Worm (Caenorhabditis elegans): ENCODE data around the gene msra-1.
A peak's percentile ranks its signal among the peaks of the same experiment; 100 is the strongest.
"Not testable (repeated sequence)": the region's sequence is repeated elsewhere in the genome, so short reads cannot be mapped to it uniquely, and the experiment has no call there.

msra-1 gene

DNA sequence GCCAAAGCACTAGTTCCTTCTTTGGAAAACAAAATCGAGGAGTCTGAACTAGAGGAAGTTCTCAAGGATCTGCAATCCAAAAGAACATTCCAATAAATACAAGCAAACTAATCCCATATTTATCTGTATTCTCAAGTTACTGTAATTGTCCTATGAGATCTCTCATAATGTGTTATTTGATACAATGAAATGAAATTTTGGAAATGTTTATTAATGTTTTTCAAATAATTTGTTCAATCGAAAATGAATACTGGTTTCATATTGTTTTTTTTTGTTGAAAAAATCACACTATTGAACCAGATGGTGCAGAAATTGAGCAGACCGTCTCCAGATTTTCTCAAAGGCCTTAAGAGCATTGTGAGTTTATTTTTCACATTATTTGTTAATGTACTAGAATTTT is 11.1 kb upstream of the msra-1 start, which contains the start of gene F43E2.1:
TSS of gene F43E2.1 (plus strand) at position 301 of the 400 bp plus-strand sequence.
- TF ChIP-seq ztf-23 (GFP tag; IDR thresholded peaks at IDR 0.05), result no peak
- no peak for TF ChIP-seq flt-1 (GFP tag; IDR thresholded peaks at IDR 0.05)

DNA sequence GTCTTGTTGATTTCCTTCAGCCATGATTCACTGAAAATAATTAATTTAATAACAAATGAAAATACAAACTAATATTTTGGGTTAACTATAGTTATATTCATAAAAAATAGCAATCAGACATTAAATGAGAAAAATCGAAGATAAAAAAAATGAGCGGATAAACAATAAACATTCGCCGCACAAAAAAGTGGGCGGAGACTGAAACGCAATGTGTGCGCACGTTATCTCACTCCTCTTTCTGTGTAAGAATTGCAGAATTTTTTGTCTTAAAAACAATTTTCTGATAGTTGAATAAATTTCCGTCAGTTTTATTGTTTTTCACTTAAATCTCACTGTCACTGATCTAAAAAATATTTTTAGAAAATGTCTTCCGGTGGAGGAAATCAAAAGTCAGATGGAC is 10.3 kb upstream of the msra-1 start, which contains the start of the genes mtch-1 and rpb-4:
TSS of gene mtch-1 (minus strand) at position 24 of the 400 bp plus-strand sequence.
TSS of gene rpb-4 (plus strand) at position 353 of the 400 bp plus-strand sequence.
- TF ChIP-seq klf-2 (GFP tag; conservative IDR thresholded peaks at IDR 0.05) (no peak), ztf-23 (GFP tag; IDR thresholded peaks at IDR 0.05) (no peak), ref-1 (GFP tag; conservative IDR thresholded peaks at IDR 0.05) (no peak), T22C8.4 (GFP tag; IDR thresholded peaks at IDR 0.05) (no peak), tab-1 (GFP tag; IDR thresholded peaks at IDR 0.05) (no peak), med-1 (GFP tag; optimal IDR thresholded peaks at IDR 0.05; ENCODE audit: insufficient read depth) (peak; percentile 11)

DNA sequence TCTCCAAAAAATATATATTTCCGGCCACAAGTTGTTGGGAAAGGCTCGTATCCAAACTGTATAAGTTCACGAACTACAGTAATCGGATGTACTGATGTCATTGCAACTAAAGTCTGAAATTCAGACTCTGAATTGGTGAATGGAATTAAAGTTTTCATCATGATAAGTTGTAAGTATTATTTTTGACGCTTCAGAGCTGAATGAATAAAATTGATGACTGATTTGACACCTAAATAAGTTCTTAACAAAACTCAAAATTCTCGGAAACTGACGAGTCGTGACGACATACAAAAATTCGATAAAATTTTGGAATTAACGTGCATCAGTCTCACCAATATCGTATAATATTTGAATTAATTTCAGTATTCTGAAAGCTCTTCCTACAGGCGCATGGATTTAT is 6.4 kb upstream of the msra-1 start, which contains the start of gene F43E2.11:
TSS of gene F43E2.11 (minus strand) at position 101 of the 400 bp plus-strand sequence.
- TF ChIP-seq tab-1 (GFP tag; IDR thresholded peaks at IDR 0.05); ref-1 (GFP tag; conservative IDR thresholded peaks at IDR 0.05); cog-1 (tag; optimal IDR thresholded peaks at IDR 0.05): not testable (repeated sequence)

DNA sequence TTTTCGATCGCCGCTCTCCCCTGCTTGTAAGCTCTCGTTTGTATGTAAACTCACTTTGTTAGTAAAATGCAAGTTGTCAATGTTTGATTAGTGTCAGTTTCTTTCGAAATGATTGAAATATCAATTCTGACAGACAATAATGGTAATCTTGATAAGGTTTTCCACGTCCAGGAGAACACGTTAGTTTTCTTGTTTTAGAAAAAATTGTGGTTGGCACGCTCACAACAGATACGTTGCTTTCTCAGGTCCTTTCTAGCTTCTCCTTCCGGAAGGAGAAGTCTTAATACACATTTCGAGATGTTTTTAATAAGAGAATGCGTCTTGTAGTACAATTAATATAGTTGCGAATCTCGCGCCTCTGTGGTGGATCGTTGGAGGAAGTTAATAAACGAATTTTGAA is 4.9 kb upstream of the msra-1 start, which contains the start of gene F43E2.6:
TSS of gene F43E2.6 (minus strand) at position 101 of the 400 bp plus-strand sequence.
- TF ChIP-seq cog-1 (tag; optimal IDR thresholded peaks at IDR 0.05) (no peak), med-1 (GFP tag; optimal IDR thresholded peaks at IDR 0.05; ENCODE audit: insufficient read depth) (no peak), ztf-23 (GFP tag; IDR thresholded peaks at IDR 0.05) (no peak), ztf-29 (GFP tag; IDR thresholded peaks at IDR 0.05) (no peak), klf-2 (GFP tag; conservative IDR thresholded peaks at IDR 0.05) (no peak), T22C8.4 (GFP tag; IDR thresholded peaks at IDR 0.05) (no peak)

DNA sequence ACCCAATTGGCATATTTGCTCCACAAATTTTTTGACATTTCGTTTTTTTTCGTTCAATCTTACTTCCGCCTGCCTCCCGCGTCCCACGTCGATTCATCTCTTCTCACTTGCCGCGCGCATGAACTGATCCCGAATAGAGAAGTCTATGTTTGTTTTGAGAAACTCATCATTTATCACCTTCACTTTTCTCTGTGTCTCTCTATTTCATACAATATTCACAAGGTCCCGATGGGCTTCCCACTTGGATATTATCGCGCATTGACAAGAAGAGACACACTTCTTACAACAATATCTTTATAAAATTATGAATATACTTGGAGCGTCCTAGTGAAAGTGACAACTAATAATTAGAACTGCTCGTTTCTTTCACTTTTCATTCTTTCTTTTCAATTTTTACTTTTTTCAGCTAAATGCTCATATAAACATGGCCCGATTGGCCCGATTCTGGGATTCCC is 5.3 kb downstream of the msra-1 start, which contains the start of gene insc-1:
TSS of gene insc-1 (plus strand) at position 405 of the 455 bp plus-strand sequence.
- TF ChIP-seq ztf-29 (GFP tag; IDR thresholded peaks at IDR 0.05), result no peak
- TF ChIP-seq med-1 (GFP tag; optimal IDR thresholded peaks at IDR 0.05; ENCODE audit: insufficient read depth), result no peak
- TF ChIP-seq ztf-23 (GFP tag; IDR thresholded peaks at IDR 0.05), result no peak
- TF ChIP-seq ref-1 (GFP tag; conservative IDR thresholded peaks at IDR 0.05), result no peak
- TF ChIP-seq T22C8.4 (GFP tag; IDR thresholded peaks at IDR 0.05), result no peak
- no peak for TF ChIP-seq cog-1 (tag; optimal IDR thresholded peaks at IDR 0.05)
- TF ChIP-seq klf-2 (GFP tag; conservative IDR thresholded peaks at IDR 0.05), result no peak
- TF ChIP-seq flt-1 (GFP tag; IDR thresholded peaks at IDR 0.05), result no peak

DNA sequence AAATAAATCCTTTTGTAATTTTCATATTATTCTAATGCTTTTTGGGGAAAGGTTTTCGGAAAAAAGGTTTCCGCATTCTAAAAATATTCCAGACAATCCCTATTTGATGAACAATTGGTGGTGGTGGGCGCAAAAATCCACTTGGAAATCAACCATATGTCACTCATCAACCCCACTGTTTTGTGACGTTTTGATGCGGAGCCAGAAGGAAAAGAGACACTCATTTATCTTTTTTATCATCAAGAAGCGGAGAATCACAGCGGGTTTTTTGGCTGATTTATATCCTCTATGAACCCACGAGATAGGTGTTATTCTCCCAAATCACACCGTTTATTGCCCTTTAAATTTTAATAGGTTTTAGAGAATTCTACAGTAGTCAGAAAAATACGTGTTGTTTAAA is 6.7 kb downstream of the msra-1 start:
- no peak for TF ChIP-seq ztf-29 (GFP tag; IDR thresholded peaks at IDR 0.05)

DNA sequence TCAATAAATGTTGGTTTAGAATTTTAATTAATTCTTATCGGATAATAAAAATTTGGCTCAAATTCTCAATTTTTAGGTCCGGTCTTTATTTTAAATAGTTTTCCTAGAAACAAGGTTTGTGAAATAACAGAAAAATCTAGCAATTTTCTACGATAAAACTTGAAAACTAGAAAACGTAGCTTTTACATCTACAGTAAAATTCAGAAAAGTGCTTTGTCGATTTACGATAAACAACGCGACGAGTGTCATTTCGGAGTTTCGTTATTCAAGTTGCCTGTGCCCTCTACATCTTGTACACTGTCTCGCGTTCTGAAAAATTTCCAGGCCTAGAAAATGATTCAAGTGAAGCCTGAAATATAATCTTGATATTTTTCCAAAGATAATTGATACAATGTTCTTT is 7.1 kb downstream of the msra-1 start:
- TF ChIP-seq flt-1 (GFP tag; IDR thresholded peaks at IDR 0.05) (no peak), T22C8.4 (GFP tag; IDR thresholded peaks at IDR 0.05) (no peak), ztf-29 (GFP tag; IDR thresholded peaks at IDR 0.05) (no peak), med-1 (GFP tag; optimal IDR thresholded peaks at IDR 0.05; ENCODE audit: insufficient read depth) (no peak), cog-1 (tag; optimal IDR thresholded peaks at IDR 0.05) (no peak), ref-1 (GFP tag; conservative IDR thresholded peaks at IDR 0.05) (no peak), ztf-23 (GFP tag; IDR thresholded peaks at IDR 0.05) (no peak), klf-2 (GFP tag; conservative IDR thresholded peaks at IDR 0.05) (no peak), tab-1 (GFP tag; IDR thresholded peaks at IDR 0.05) (no peak)

DNA sequence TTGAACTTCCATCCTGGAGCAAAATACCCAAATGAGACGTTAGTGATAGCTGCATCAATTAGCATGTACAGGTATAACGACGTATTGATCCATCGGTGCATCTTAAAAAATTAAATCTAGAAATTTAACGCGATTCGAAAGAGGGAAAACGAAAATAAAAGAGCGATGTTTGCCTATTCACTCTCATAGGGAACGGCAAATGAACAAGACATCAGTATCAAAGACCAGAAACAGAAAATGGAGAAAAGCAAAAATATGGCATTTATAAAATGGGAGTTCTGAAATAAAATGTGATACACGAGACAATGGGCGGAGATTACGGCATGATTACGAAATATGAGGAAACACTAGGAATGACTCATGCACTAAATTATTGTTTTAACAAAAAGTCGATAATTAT is 7.5 kb downstream of the msra-1 start, which contains the start of gene haf-2:
TSS of gene haf-2 (minus strand) at position 101 of the 400 bp plus-strand sequence.
- no peak for TF ChIP-seq ztf-23 (GFP tag; IDR thresholded peaks at IDR 0.05)
- TF ChIP-seq cog-1 (tag; optimal IDR thresholded peaks at IDR 0.05), result no peak

DNA sequence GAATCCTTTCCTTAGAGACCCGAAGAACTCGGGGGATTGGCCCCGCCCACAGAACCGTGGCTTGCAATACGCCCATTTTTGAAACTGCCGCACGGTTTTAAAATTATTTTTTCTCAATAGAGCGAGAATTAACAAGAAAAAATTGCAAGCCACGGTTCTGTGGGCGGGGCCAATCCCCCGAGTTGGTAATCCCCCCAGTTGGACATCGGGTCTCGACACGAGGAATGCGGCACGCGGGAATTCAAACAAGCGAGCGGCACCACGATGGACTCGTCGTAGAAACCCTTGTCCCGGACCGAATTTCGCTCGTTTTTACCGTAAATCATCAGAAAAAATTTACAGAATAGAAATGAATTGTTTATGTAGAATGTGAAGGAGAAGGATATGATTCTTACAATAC is 10.8 kb downstream of the msra-1 start:
- TF ChIP-seq flt-1 (GFP tag; IDR thresholded peaks at IDR 0.05) (0 out of 2 replicates have a peak, but pooled peaks have one; percentile 33), ztf-23 (GFP tag; IDR thresholded peaks at IDR 0.05) (no peak)

DNA sequence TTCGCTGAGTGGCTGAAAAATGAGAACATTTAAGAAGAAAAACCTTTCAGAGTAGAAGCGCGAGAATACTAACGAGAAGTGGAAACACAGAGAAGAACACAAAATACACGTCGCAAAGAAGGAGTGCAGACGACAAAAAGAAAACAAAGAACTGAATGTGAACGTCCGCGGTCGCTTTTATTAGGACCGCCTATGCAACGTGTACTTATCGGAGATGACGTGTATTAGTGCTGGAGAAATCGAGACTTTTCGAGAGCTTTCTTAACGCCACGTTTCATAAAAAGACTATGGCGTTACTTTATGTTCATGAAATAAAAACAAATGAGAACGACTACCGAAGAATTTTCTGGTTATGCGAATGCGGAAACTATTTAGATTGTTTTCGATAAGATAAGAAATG is 11.3 kb downstream of the msra-1 start, which contains the start of gene hsp-4:
TSS of gene hsp-4 (minus strand) at position 139 of the 400 bp plus-strand sequence.
- no peak for TF ChIP-seq cog-1 (tag; optimal IDR thresholded peaks at IDR 0.05)
- no peak for TF ChIP-seq T22C8.4 (GFP tag; IDR thresholded peaks at IDR 0.05)
- no peak for TF ChIP-seq flt-1 (GFP tag; IDR thresholded peaks at IDR 0.05)
- TF ChIP-seq klf-2 (GFP tag; conservative IDR thresholded peaks at IDR 0.05), result no peak
- no peak for TF ChIP-seq tab-1 (GFP tag; IDR thresholded peaks at IDR 0.05)
- TF ChIP-seq ztf-23 (GFP tag; IDR thresholded peaks at IDR 0.05), result no peak
- no peak for TF ChIP-seq ztf-29 (GFP tag; IDR thresholded peaks at IDR 0.05)
- no peak for TF ChIP-seq med-1 (GFP tag; optimal IDR thresholded peaks at IDR 0.05; ENCODE audit: insufficient read depth)
- TF ChIP-seq ref-1 (GFP tag; conservative IDR thresholded peaks at IDR 0.05), result no peak

DNA sequence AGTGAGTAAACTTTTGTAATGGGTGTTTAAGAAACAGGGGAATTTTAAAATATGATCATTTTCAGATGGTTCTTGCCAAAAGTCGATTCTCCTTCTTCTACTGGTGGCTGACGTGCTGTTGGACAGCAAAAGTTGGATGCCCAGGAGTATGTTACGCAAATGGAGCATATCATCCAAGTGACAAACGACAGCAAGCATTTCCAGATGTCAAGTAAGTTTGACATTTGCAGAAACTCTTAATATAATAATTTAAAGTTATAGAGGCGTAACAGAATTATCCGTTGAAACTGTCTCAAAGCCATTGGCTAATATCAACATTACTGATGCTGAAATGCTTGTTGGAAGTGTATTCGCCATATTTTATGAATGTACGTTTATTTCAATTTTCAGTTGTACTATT is 15.8 kb downstream of the msra-1 start:
- no peak for TF ChIP-seq med-1 (GFP tag; optimal IDR thresholded peaks at IDR 0.05; ENCODE audit: insufficient read depth)
- no peak for TF ChIP-seq T22C8.4 (GFP tag; IDR thresholded peaks at IDR 0.05)
